Worm (Caenorhabditis elegans): Measurements from ENCODE around the gene T13A10.1.

Gene T13A10.1

ce11 chrIV:6284277-6284676, 8.4 kb downstream of the T13A10.1 start, which contains the start of gene ops-1:
ops-1 (minus strand) TSS chrIV:6284377.
- TF ChIP-seq ceh-24 (tag; optimal IDR thresholded peaks at IDR 0.05) (no peak), hlh-6 (tag; optimal IDR thresholded peaks at IDR 0.05) (no peak), C38D4.7 (GFP tag; optimal IDR thresholded peaks at IDR 0.05) (no peak), ceh-31 (tag; optimal IDR thresholded peaks at IDR 0.05) (no peak), lim-6 (tag; optimal IDR thresholded peaks at IDR 0.05) (no peak), pha-2 (tag; optimal IDR thresholded peaks at IDR 0.05) (no peak), ceh-14 (tag; optimal IDR thresholded peaks at IDR 0.05) (no peak), unc-55 (GFP tag; optimal IDR thresholded peaks at IDR 0.05) (no peak), pag-3 (tag; optimal IDR thresholded peaks at IDR 0.05; ENCODE audit: borderline replicate concordance) (no peak), sox-4 (tag; optimal IDR thresholded peaks at IDR 0.05) (no peak), elt-4 (tag; optimal IDR thresholded peaks at IDR 0.05) (no peak), pqm-1 (tag; optimal IDR thresholded peaks at IDR 0.05) (no peak), K02D7.2 (tag; optimal IDR thresholded peaks at IDR 0.05) (no peak), fax-1 (tag; optimal IDR thresholded peaks at IDR 0.05) (no peak), odd-2 (tag; optimal IDR thresholded peaks at IDR 0.05) (no peak), ttx-3 (tag; optimal IDR thresholded peaks at IDR 0.05) (no peak), gmeb-2 (tag; optimal IDR thresholded peaks at IDR 0.05) (no peak), dmd-4 (tag; optimal IDR thresholded peaks at IDR 0.05; ENCODE audit: borderline replicate concordance) (no peak), dve-1 (tag; optimal IDR thresholded peaks at IDR 0.05) (no peak), pat-9 (tag; optimal IDR thresholded peaks at IDR 0.05) (no peak)

ce11 chrIV:6290741-6291140, 14.9 kb downstream of the T13A10.1 start, which contains the start of gene srv-24:
srv-24 (minus strand) TSS chrIV:6290841.
- TF ChIP-seq hlh-6 (tag; optimal IDR thresholded peaks at IDR 0.05) (no peak), zip-5 (tag; optimal IDR thresholded peaks at IDR 0.05) (no peak), fax-1 (tag; optimal IDR thresholded peaks at IDR 0.05) (no peak), pros-1 (tag; optimal IDR thresholded peaks at IDR 0.05) (no peak), ahr-1 (tag; optimal IDR thresholded peaks at IDR 0.05) (no peak), elt-4 (tag; optimal IDR thresholded peaks at IDR 0.05) (no peak), fkh-6 (tag; optimal IDR thresholded peaks at IDR 0.05) (no peak), hlh-30 (tag; optimal IDR thresholded peaks at IDR 0.05; ENCODE audit: insufficient read depth) (no peak), C38D4.7 (GFP tag; optimal IDR thresholded peaks at IDR 0.05) (no peak), eyg-1 (tag; optimal IDR thresholded peaks at IDR 0.05) (no peak), pat-9 (tag; optimal IDR thresholded peaks at IDR 0.05) (no peak), C08G9.2 (tag; optimal IDR thresholded peaks at IDR 0.05) (no peak), pax-1 (tag; optimal IDR thresholded peaks at IDR 0.05) (no peak), K09A11.1 (tag; optimal IDR thresholded peaks at IDR 0.05; ENCODE audit: insufficient read depth) (no peak), tbx-7 (tag; optimal IDR thresholded peaks at IDR 0.05) (no peak)

- TF ChIP-seq ama-1 (optimal IDR thresholded peaks at IDR 0.05) = peak; percentile 34
- TF ChIP-seq elt-2 (tag; optimal IDR thresholded peaks at IDR 0.05) = peak; percentile 26
- TF ChIP-seq ceh-31 (tag; optimal IDR thresholded peaks at IDR 0.05) = peak; percentile 53
- no peak for TF ChIP-seq elt-4 (tag; optimal IDR thresholded peaks at IDR 0.05)
- no peak for TF ChIP-seq ttx-3 (tag; optimal IDR thresholded peaks at IDR 0.05)
Observed at ce11 chrIV:6294081-6294480, 18.2 kb downstream of the T13A10.1 start, which contains the start of gene hil-2. hil-2 (plus strand) TSS chrIV:6294240.

- no peak for TF ChIP-seq pqm-1 (tag; optimal IDR thresholded peaks at IDR 0.05)
- TF ChIP-seq fkh-10 (GFP tag; optimal IDR thresholded peaks at IDR 0.05) = no peak
- TF ChIP-seq unc-3 (GFP tag; conservative IDR thresholded peaks at IDR 0.05) = no peak
- TF ChIP-seq unc-3 (tag; optimal IDR thresholded peaks at IDR 0.05) = no peak
- no peak for TF ChIP-seq F13H6.1 (tag; optimal IDR thresholded peaks at IDR 0.05)
Observed at ce11 chrIV:6298253-6298652, 22.4 kb downstream of the T13A10.1 start, which contains the start of gene srv-27. srv-27 (minus strand) TSS chrIV:6298353.

All from whole organism, late embryonic.